Fruit fly (Drosophila melanogaster) whole organism, adult: ENCODE data around the gene Pif1.

ENCODE experiments used
- CG11617 ChIP-seq: fragments of 200-800 bp; sonication (Bioruptor generic); optimal IDR thresholded peaks from 2 replicates; lab custom pipeline; 2017; ENCODE audit warnings: mild to moderate bottlenecking, missing biosample characterization, missing genetic modification reagents, missing genetic modification characterization
- CG12768 ChIP-seq: fragments of 200-800 bp; sonication (Bioruptor generic); optimal IDR thresholded peaks from 2 replicates; lab custom pipeline; 2017; ENCODE audit warnings: missing biosample characterization, missing genetic modification characterization, mild to moderate bottlenecking, moderate library complexity, missing genetic modification reagents
- CG14711 ChIP-seq: fragments of 200-800 bp; sonication (Bioruptor generic); optimal IDR thresholded peaks from 2 replicates; lab custom pipeline; 2018; ENCODE audit warnings: missing biosample characterization, mild to moderate bottlenecking, missing genetic modification characterization, moderate library complexity
- CG1620 ChIP-seq: fragments of 200-800 bp; sonication (Bioruptor generic); optimal IDR thresholded peaks from 2 replicates; lab custom pipeline; 2016; ENCODE audit warnings: missing biosample characterization, missing genetic modification characterization
- CG33017 ChIP-seq: fragments of 200-800 bp; sonication (Bioruptor generic); optimal IDR thresholded peaks from 2 replicates; lab custom pipeline; 2018; ENCODE audit warnings: missing biosample characterization, mild to moderate bottlenecking, missing genetic modification characterization, moderate library complexity
- CG5204 ChIP-seq: fragments of 200-800 bp; sonication (Bioruptor generic); optimal IDR thresholded peaks from 2 replicates; lab custom pipeline; 2016; ENCODE audit warnings: missing biosample characterization, missing genetic modification characterization
- CG7045 ChIP-seq: fragments of 200-800 bp; sonication (Bioruptor generic); optimal IDR thresholded peaks from 2 replicates; lab custom pipeline; 2017; ENCODE audit warnings: missing biosample characterization, mild to moderate bottlenecking, missing genetic modification characterization
- CG7101 ChIP-seq: fragments of 200-800 bp; sonication (Bioruptor generic); optimal IDR thresholded peaks from 2 replicates; lab custom pipeline; 2018; ENCODE audit warnings: missing biosample characterization, mild to moderate bottlenecking, missing genetic modification characterization, moderate library complexity
- Clk ChIP-seq: fragments of 200-800 bp; sonication (Bioruptor generic); optimal IDR thresholded peaks from 2 replicates; lab custom pipeline; 2017; ENCODE audit warnings: missing biosample characterization, missing genetic modification characterization
- Crg-1 ChIP-seq: fragments of 200-800 bp; sonication (Bioruptor generic); optimal IDR thresholded peaks from 2 replicates; lab custom pipeline; 2016; ENCODE audit warnings: missing biosample characterization, missing genetic modification characterization
- Hr96 ChIP-seq: fragments of 200-800 bp; sonication (Bioruptor generic); optimal IDR thresholded peaks from 2 replicates; lab custom pipeline; 2016; ENCODE audit warnings: missing biosample characterization, missing genetic modification characterization
- Mnt ChIP-seq: fragments of 200-800 bp; sonication (Bioruptor generic); optimal IDR thresholded peaks from 2 replicates; lab custom pipeline; 2016; ENCODE audit warnings: missing biosample characterization, mild to moderate bottlenecking, missing genetic modification characterization
- bab1 ChIP-seq: fragments of 200-800 bp; sonication (Bioruptor generic); optimal IDR thresholded peaks from 3 replicates; lab custom pipeline; 2019; ENCODE audit warnings: missing biosample characterization, mild to moderate bottlenecking, missing genetic modification characterization, moderate library complexity
- cic ChIP-seq: fragments of 200-800 bp; sonication (Bioruptor generic); optimal IDR thresholded peaks from 2 replicates; lab custom pipeline; 2017; ENCODE audit warnings: missing biosample characterization, mild to moderate bottlenecking, missing genetic modification characterization, moderate library complexity
- cnc ChIP-seq, 2 experiments: fragments of >200 bp; optimal IDR thresholded peaks; 2 replicates each; lab custom pipeline; 2017
- kay ChIP-seq: fragments of 200-800 bp; sonication (Bioruptor generic); peaks from one replicate; lab custom pipeline; 2016; ENCODE audit warnings: missing biosample characterization, missing genetic modification characterization, borderline replicate concordance
- ovo ChIP-seq: fragments of 200-800 bp; sonication (Bioruptor generic); optimal IDR thresholded peaks from 2 replicates; lab custom pipeline; 2016; ENCODE audit warnings: missing biosample characterization, missing genetic modification characterization
- pad ChIP-seq: fragments of 200-800 bp; sonication (Bioruptor generic); optimal IDR thresholded peaks from 3 replicates; lab custom pipeline; 2017; ENCODE audit warnings: missing biosample characterization, missing genetic modification characterization, mild to moderate bottlenecking, moderate library complexity, missing genetic modification reagents
- tj ChIP-seq: fragments of 200-800 bp; sonication (Bioruptor generic); optimal IDR thresholded peaks from 3 replicates; lab custom pipeline; 2017; ENCODE audit warnings: missing biosample characterization, mild to moderate bottlenecking, missing genetic modification characterization, moderate library complexity
- toe ChIP-seq: fragments of 200-800 bp; sonication (Bioruptor generic); optimal IDR thresholded peaks from 2 replicates; lab custom pipeline; 2016; ENCODE audit warnings: missing biosample characterization, missing genetic modification characterization

Pif1 gene

dm6 chr2L:3506806-3507205, 37.0 kb upstream of the Pif1 start:
- TF ChIP-seq CG7101, result no peak
- no peak for TF ChIP-seq CG33017 (tag; lab: Kevin White, UChicago)
- TF ChIP-seq pad (GFP tag; lab: Kevin White, UChicago), result no peak
- TF ChIP-seq cnc (optimal IDR thresholded peaks at IDR 0.05; lab: Kevin White, UChicago), result no peak
- TF ChIP-seq tj (GFP tag; lab: Kevin White, UChicago), result peak; percentile 69
- peak; percentile 32 for TF ChIP-seq kay (GFP tag; lab: Kevin White, UChicago)
- TF ChIP-seq CG14711 (tag; lab: Kevin White, UChicago), result peak; percentile 12
- TF ChIP-seq CG5204 (GFP tag; lab: Kevin White, UChicago), result no peak
- no peak for TF ChIP-seq bab1
- TF ChIP-seq ovo (GFP tag; lab: Kevin White, UChicago), result no peak
- TF ChIP-seq toe (GFP tag; lab: Kevin White, UChicago), result no peak

- TF ChIP-seq cic (GFP tag; lab: Kevin White, UChicago) (no peak), kay (GFP tag; lab: Kevin White, UChicago) (peak; percentile 82)
These were observed 36.5 kb upstream of the Pif1 start for dm6 chr2L:3506322-3506721.

- peak; percentile 2 for TF ChIP-seq Clk (GFP tag; lab: Kevin White, UChicago)
- TF ChIP-seq pad (GFP tag; lab: Kevin White, UChicago), result no peak
These were observed 35.0 kb upstream of the Pif1 start for dm6 chr2L:3504851-3505250.

- TF ChIP-seq CG5204 (GFP tag; lab: Kevin White, UChicago) (no peak), CG33017 (tag; lab: Kevin White, UChicago) (no peak), tj (GFP tag; lab: Kevin White, UChicago) (no peak), Clk (GFP tag; lab: Kevin White, UChicago) (no peak), CG7101 (no peak), toe (GFP tag; lab: Kevin White, UChicago) (no peak), Crg-1 (GFP tag; lab: Kevin White, UChicago) (no peak), Hr96 (GFP tag; lab: Kevin White, UChicago) (no peak), ovo (GFP tag; lab: Kevin White, UChicago) (no peak), cnc (optimal IDR thresholded peaks at IDR 0.05; lab: Kevin White, UChicago) (no peak), kay (GFP tag; lab: Kevin White, UChicago) (no peak), Mnt (no peak), CG12768 (GFP tag; lab: Kevin White, UChicago) (no peak), pad (GFP tag; lab: Kevin White, UChicago) (no peak), bab1 (no peak), CG1620 (GFP tag; lab: Kevin White, UChicago) (no peak), cic (GFP tag; lab: Kevin White, UChicago) (no peak), CG14711 (tag; lab: Kevin White, UChicago) (no peak)
These were observed 25.7 kb upstream of the Pif1 start for dm6 chr2L:3495465-3495864.

dm6 chr2L:3493475-3493874, 23.7 kb upstream of the Pif1 start:
- TF ChIP-seq CG7045 (no peak), CG12768 (GFP tag; lab: Kevin White, UChicago) (no peak), Crg-1 (GFP tag; lab: Kevin White, UChicago) (no peak), cnc (optimal IDR thresholded peaks at IDR 0.05; lab: Kevin White, UChicago) (no peak), bab1 (no peak), Clk (GFP tag; lab: Kevin White, UChicago) (no peak), CG14711 (tag; lab: Kevin White, UChicago) (no peak), pad (GFP tag; lab: Kevin White, UChicago) (no peak), tj (GFP tag; lab: Kevin White, UChicago) (no peak), ovo (GFP tag; lab: Kevin White, UChicago) (no peak), CG1620 (GFP tag; lab: Kevin White, UChicago) (no peak), CG5204 (GFP tag; lab: Kevin White, UChicago) (no peak), cic (GFP tag; lab: Kevin White, UChicago) (no peak), CG33017 (tag; lab: Kevin White, UChicago) (no peak)

- TF ChIP-seq pad (GFP tag; lab: Kevin White, UChicago) (no peak), cnc (optimal IDR thresholded peaks at IDR 0.05; lab: Kevin White, UChicago) (no peak)
These were observed 21.2 kb upstream of the Pif1 start, which contains the start of gene CG15414 for dm6 chr2L:3490971-3491370. CG15414 (minus strand) TSS chr2L:3491071.

- no peak for TF ChIP-seq CG7101
- no peak for TF ChIP-seq pad (GFP tag; lab: Kevin White, UChicago)
- TF ChIP-seq Hr96 (GFP tag; lab: Kevin White, UChicago), result no peak
- no peak for TF ChIP-seq cic (GFP tag; lab: Kevin White, UChicago)
- TF ChIP-seq CG5204 (GFP tag; lab: Kevin White, UChicago), result no peak
- no peak for TF ChIP-seq bab1
- TF ChIP-seq CG11617, result no peak
- no peak for TF ChIP-seq CG1620 (GFP tag; lab: Kevin White, UChicago)
These were observed 15.7 kb upstream of the Pif1 start for dm6 chr2L:3485506-3485905.
